Fruit fly (Drosophila melanogaster) whole organism, embryonic: ENCODE results near the gene Taf2.

ENCODE experiments used
- CG1024 ChIP-seq: fragments of 200-800 bp; sonication (Bioruptor generic); IDR thresholded peaks from 2 replicates; pipeline ENCODE4 v1.3.6; 2022; ENCODE audit warnings: missing biosample characterization, missing genetic modification characterization
- CG11695 ChIP-seq: fragments of 200-800 bp; sonication (Bioruptor generic); IDR thresholded peaks from 3 replicates; pipeline ENCODE4 v1.3.6; 2022; ENCODE audit warnings: missing biosample characterization, missing genetic modification characterization
- CG12219 ChIP-seq: fragments of 200-800 bp; sonication (Bioruptor generic); optimal IDR thresholded peaks from 3 replicates; lab custom pipeline; 2018; ENCODE audit warnings: missing biosample characterization, mild to moderate bottlenecking, missing genetic modification characterization
- CG12391 ChIP-seq: fragments of 200-800 bp; sonication (Bioruptor generic); optimal IDR thresholded peaks from 3 replicates; lab custom pipeline; 2018; ENCODE audit warnings: missing biosample characterization, mild to moderate bottlenecking, missing genetic modification characterization, moderate library complexity
- CG12942 ChIP-seq: fragments of 200-800 bp; sonication (Bioruptor generic); optimal IDR thresholded peaks from 3 replicates; lab custom pipeline; 2016; ENCODE audit warnings: missing biosample characterization, missing genetic modification characterization
- CG13624 ChIP-seq: fragments of 200-800 bp; sonication (Bioruptor generic); optimal IDR thresholded peaks from 2 replicates; lab custom pipeline; 2016; ENCODE audit warnings: missing biosample characterization, missing genetic modification characterization
- CG13894 ChIP-seq: fragments of 200-800 bp; sonication (Bioruptor generic); optimal IDR thresholded peaks from 3 replicates; lab custom pipeline; 2018; ENCODE audit warnings: missing biosample characterization, mild to moderate bottlenecking, missing genetic modification characterization, moderate library complexity
- CG18619 ChIP-seq: fragments of 200-800 bp; sonication (Bioruptor generic); optimal IDR thresholded peaks from 3 replicates; lab custom pipeline; 2017; ENCODE audit warnings: missing biosample characterization, mild to moderate bottlenecking, missing genetic modification characterization
- CG30403 ChIP-seq: fragments of 200-800 bp; sonication (Bioruptor generic); optimal IDR thresholded peaks from 3 replicates; lab custom pipeline; 2016; ENCODE audit warnings: missing biosample characterization, missing genetic modification characterization
- CG33213 ChIP-seq: fragments of 200-800 bp; sonication (Bioruptor generic); optimal IDR thresholded peaks from 3 replicates; lab custom pipeline; 2016; ENCODE audit warnings: missing biosample characterization, missing genetic modification characterization
- CG34422 ChIP-seq: fragments of 200-800 bp; sonication (Bioruptor generic); IDR thresholded peaks from 3 replicates; pipeline ENCODE4 v1.3.6; 2022; ENCODE audit warnings: missing biosample characterization, missing genetic modification characterization
- CG4404 ChIP-seq: fragments of 200-800 bp; sonication (Bioruptor generic); IDR thresholded peaks from 2 replicates; pipeline ENCODE4 v1.3.6; 2022; ENCODE audit warnings: missing biosample characterization, missing genetic modification characterization
- CG7963 ChIP-seq: fragments of 200-800 bp; sonication (Bioruptor generic); IDR thresholded peaks from 3 replicates; pipeline ENCODE4 v1.3.6; 2022; ENCODE audit warnings: missing biosample characterization, missing genetic modification characterization; ENCODE audit not compliant: partially characterized antibody
- CG8944 ChIP-seq: fragments of 200-800 bp; sonication (Bioruptor generic); optimal IDR thresholded peaks from 3 replicates; lab custom pipeline; 2016; ENCODE audit warnings: missing biosample characterization, missing genetic modification characterization
- CG9817 ChIP-seq: fragments of 200-800 bp; sonication (Bioruptor generic); optimal IDR thresholded peaks from 2 replicates; lab custom pipeline; 2018; ENCODE audit warnings: missing biosample characterization, mild to moderate bottlenecking, missing genetic modification characterization, moderate library complexity
- CrebB ChIP-seq: fragments of 200-800 bp; sonication (Bioruptor generic); optimal IDR thresholded peaks from 3 replicates; lab custom pipeline; 2018; ENCODE audit warnings: missing biosample characterization, mild to moderate bottlenecking, missing genetic modification characterization
- Dp ChIP-seq: fragments of 200-800 bp; sonication (Bioruptor generic); optimal IDR thresholded peaks from 2 replicates; lab custom pipeline; 2018; ENCODE audit warnings: missing biosample characterization, mild to moderate bottlenecking, missing genetic modification characterization, moderate library complexity
- Med ChIP-seq: fragments of 200-800 bp; sonication (Bioruptor generic); peaks from one replicate; lab custom pipeline; 2016; ENCODE audit warnings: missing biosample characterization, missing genetic modification characterization, mild to moderate bottlenecking, inconsistent platforms, moderate library complexity
- Meics ChIP-seq: fragments of 200-800 bp; sonication (Bioruptor generic); optimal IDR thresholded peaks from 2 replicates; lab custom pipeline; 2017; ENCODE audit warnings: missing biosample characterization, mild to moderate bottlenecking, missing genetic modification characterization
- NFAT ChIP-seq: fragments of 200-800 bp; sonication (Bioruptor generic); IDR thresholded peaks from 2 replicates; pipeline ENCODE4 v1.3.6; 2022; ENCODE audit warnings: missing biosample characterization, missing genetic modification characterization
- Nf-YB ChIP-seq: fragments of 200-800 bp; sonication (Bioruptor generic); optimal IDR thresholded peaks from 3 replicates; lab custom pipeline; 2019; ENCODE audit warnings: missing biosample characterization, mild to moderate bottlenecking, missing genetic modification characterization, moderate library complexity
- Poxn ChIP-seq: fragments of 200-800 bp; sonication (Bioruptor generic); IDR thresholded peaks from 2 replicates; pipeline ENCODE4 v1.3.6; 2022; ENCODE audit warnings: missing biosample characterization, missing genetic modification characterization
- Usf ChIP-seq: fragments of 200-800 bp; sonication (Bioruptor generic); optimal IDR thresholded peaks from 2 replicates; lab custom pipeline; 2017; ENCODE audit warnings: missing genotype, missing biosample characterization, missing genetic modification characterization
- amos ChIP-seq: fragments of 200-800 bp; sonication (Bioruptor generic); IDR thresholded peaks from 2 replicates; pipeline ENCODE4 v1.3.6; 2022; ENCODE audit warnings: missing biosample characterization, missing genetic modification characterization; ENCODE audit not compliant: partially characterized antibody
- caup ChIP-seq: fragments of 200-800 bp; sonication (Bioruptor generic); optimal IDR thresholded peaks from 3 replicates; lab custom pipeline; 2017; ENCODE audit warnings: missing biosample characterization, mild to moderate bottlenecking, missing genetic modification characterization, moderate library complexity; ENCODE audit not compliant: severe bottlenecking
- chinmo ChIP-seq: fragments of 200-800 bp; sonication (Bioruptor generic); IDR thresholded peaks from 4 replicates; pipeline ENCODE4 v1.3.6; 2022; ENCODE audit warnings: missing biosample characterization, missing genetic modification characterization; ENCODE audit not compliant: partially characterized antibody
- croc ChIP-seq: fragments of 200-800 bp; sonication (Bioruptor generic); conservative IDR thresholded peaks from 3 replicates; pipeline ENCODE4 v1.3.6; 2022; ENCODE audit warnings: missing biosample characterization, missing genetic modification characterization
- dati ChIP-seq: fragments of 200-800 bp; sonication (Bioruptor generic); IDR thresholded peaks from 2 replicates; pipeline ENCODE4 v1.3.6; 2022; ENCODE audit warnings: missing biosample characterization, missing genetic modification characterization
- dm ChIP-seq: fragments of 200-800 bp; sonication (Bioruptor generic); optimal IDR thresholded peaks from 3 replicates; lab custom pipeline; 2016; ENCODE audit warnings: missing biosample characterization, missing genetic modification characterization
- dpn ChIP-seq, 2 experiments: fragments of 200-800 bp; sonication (Bioruptor generic); optimal IDR thresholded peaks; 3 replicates each; lab custom pipeline; 2016; ENCODE audit warnings: missing biosample characterization in 2 of 2, missing genetic modification characterization in 2 of 2
- esg ChIP-seq: fragments of 200-800 bp; sonication (Bioruptor generic); conservative IDR thresholded peaks from 2 replicates; pipeline ENCODE4 v1.3.6; 2022; ENCODE audit warnings: missing biosample characterization, missing genetic modification characterization
- fd102C ChIP-seq: fragments of 200-800 bp; sonication (Bioruptor generic); optimal IDR thresholded peaks from 2 replicates; lab custom pipeline; 2018; ENCODE audit warnings: missing biosample characterization, mild to moderate bottlenecking, missing genetic modification characterization, moderate library complexity
- her ChIP-seq: fragments of 200-800 bp; sonication (Bioruptor generic); optimal IDR thresholded peaks from 2 replicates; lab custom pipeline; 2016; ENCODE audit warnings: missing biosample characterization, missing genetic modification characterization
- ind ChIP-seq: fragments of 200-800 bp; sonication (Bioruptor generic); optimal IDR thresholded peaks from 3 replicates; lab custom pipeline; 2016; ENCODE audit warnings: missing biosample characterization, missing genetic modification characterization
- jing ChIP-seq: fragments of 200-800 bp; sonication (Bioruptor generic); optimal IDR thresholded peaks from 2 replicates; lab custom pipeline; 2018; ENCODE audit warnings: missing biosample characterization, mild to moderate bottlenecking, missing genetic modification characterization
- lab ChIP-seq: fragments of 200-800 bp; sonication (Bioruptor generic); optimal IDR thresholded peaks from 3 replicates; lab custom pipeline; 2017; ENCODE audit warnings: missing biosample characterization, missing genetic modification characterization, mild to moderate bottlenecking, moderate library complexity, missing genetic modification reagents
- lola ChIP-seq, 3 experiments: fragments of >200 bp in 2 of 3; fragments of 200-800 bp in 1 of 3; sonication (Bioruptor generic) in 1 of 3; optimal IDR thresholded peaks; 2 replicates each; lab custom pipeline; 2017 to 2019; ENCODE audit warnings: missing biosample characterization in 3 of 3, missing genetic modification characterization in 3 of 3, mild to moderate bottlenecking in 1 of 3, moderate library complexity in 1 of 3
- org-1 ChIP-seq: fragments of 200-800 bp; sonication (Bioruptor generic); optimal IDR thresholded peaks from 2 replicates; lab custom pipeline; 2017; ENCODE audit warnings: missing biosample characterization, missing genetic modification characterization
- phol ChIP-seq: fragments of 200-800 bp; sonication (Bioruptor generic); optimal IDR thresholded peaks from 3 replicates; lab custom pipeline; 2018; ENCODE audit warnings: missing biosample characterization, mild to moderate bottlenecking, missing genetic modification characterization, moderate library complexity
- prd ChIP-seq, 3 experiments: fragments of >200 bp in 2 of 3; fragments of 200-800 bp in 1 of 3; sonication (Bioruptor generic) in 1 of 3; optimal IDR thresholded peaks in 2 of 3; IDR thresholded peaks in 1 of 3; 2 replicates in 2 of 3; 3 replicates in 1 of 3; pipeline versions ENCODE4 v1.3.6 to Lab custom; 2017 to 2022; ENCODE audit warnings: missing biosample characterization in 1 of 3, missing genetic modification characterization in 1 of 3
- ranshi ChIP-seq: fragments of 200-800 bp; sonication (Bioruptor generic); IDR thresholded peaks from 2 replicates; pipeline ENCODE4 v1.3.6; 2022; ENCODE audit warnings: missing biosample characterization, missing genetic modification characterization
- rib ChIP-seq: fragments of 200-800 bp; sonication (Bioruptor generic); IDR thresholded peaks from 2 replicates; pipeline ENCODE4 v1.3.6; 2022; ENCODE audit warnings: missing biosample characterization, missing genetic modification characterization
- run ChIP-seq: fragments of 200-800 bp; sonication (Bioruptor generic); optimal IDR thresholded peaks from 3 replicates; lab custom pipeline; 2018; ENCODE audit warnings: missing biosample characterization, mild to moderate bottlenecking, missing genetic modification characterization
- sens-2 ChIP-seq: fragments of 200-800 bp; sonication (Bioruptor generic); IDR thresholded peaks from 2 replicates; pipeline ENCODE4 v1.3.6; 2022; ENCODE audit warnings: missing biosample characterization, missing genetic modification characterization
- sna ChIP-seq: fragments of 200-800 bp; sonication (Bioruptor generic); IDR thresholded peaks from 2 replicates; pipeline ENCODE4 v1.3.6; 2022; ENCODE audit warnings: missing biosample characterization, missing genetic modification characterization; ENCODE audit not compliant: partially characterized antibody
- vvl ChIP-seq: fragments of 200-800 bp; sonication (Bioruptor generic); IDR thresholded peaks from 2 replicates; pipeline ENCODE4 v1.3.6; 2022; ENCODE audit warnings: missing biosample characterization, missing genetic modification characterization
- wor ChIP-seq: fragments of 200-800 bp; sonication (Bioruptor generic); IDR thresholded peaks from 2 replicates; pipeline ENCODE4 v1.3.6; 2022; ENCODE audit warnings: missing biosample characterization, missing genetic modification characterization

Gene Taf2

dm6 chr3L:9854583-9855519, 33.6 kb downstream of the Taf2 start, which contains the start of gene RasGAP1:
RasGAP1 (minus strand) TSS chr3L:9855285.
- no peak for TF ChIP-seq CG30403 (GFP tag; lab: Kevin White, UChicago)
- TF ChIP-seq Poxn = no peak
- TF ChIP-seq esg (GFP tag; lab: Robert Waterston, UW) = no peak
- TF ChIP-seq chinmo = peak; percentile 94; the same call in 2 of the 4 replicates
- peak; percentile 99 for TF ChIP-seq her
- TF ChIP-seq lola (GFP tag; optimal IDR thresholded peaks at IDR 0.05; lab: Kevin White, UChicago) = no peak
- peak; percentile 47 for TF ChIP-seq CG13624
- no peak for TF ChIP-seq CG8944 (GFP tag; lab: Kevin White, UChicago)
- TF ChIP-seq CG33213 (GFP tag; lab: Kevin White, UChicago) = no peak
- TF ChIP-seq CG34422 (GFP tag; lab: Robert Waterston, UW) = peak; percentile 72
- TF ChIP-seq vvl (GFP tag; lab: Robert Waterston, UW) = peak; percentile 51
- no peak for TF ChIP-seq Meics (GFP tag; lab: Kevin White, UChicago)
- no peak for TF ChIP-seq CG18619 (GFP tag; lab: Kevin White, UChicago)
- TF ChIP-seq sna (GFP tag; lab: Robert Waterston, UW) = no peak
- TF ChIP-seq wor (GFP tag; lab: Robert Waterston, UW) = no peak
- peak; percentile 4 for TF ChIP-seq lab (GFP tag; lab: Kevin White, UChicago)
- TF ChIP-seq CrebB (tag; lab: Kevin White, UChicago) = no peak
- no peak for TF ChIP-seq CG1024 (GFP tag; lab: Robert Waterston, UW)
- TF ChIP-seq croc (GFP tag; lab: Robert Waterston, UW) = no peak
- no peak for TF ChIP-seq Nf-YB (GFP tag; lab: Kevin White, UChicago)
- no peak for TF ChIP-seq NFAT (GFP tag; lab: Robert Waterston, UW)
- TF ChIP-seq CG13894 (tag; lab: Kevin White, UChicago) = peak; percentile 11
- no peak for TF ChIP-seq CG12391 (tag; lab: Kevin White, UChicago)
- no peak for TF ChIP-seq prd (optimal IDR thresholded peaks at IDR 0.05; lab: Kevin White, UChicago)
- TF ChIP-seq prd (GFP tag; IDR thresholded peaks at IDR 0.05; lab: Robert Waterston, UW) = no peak
- peak; percentile 9 for TF ChIP-seq CG9817 (tag; lab: Kevin White, UChicago)
- peak; percentile 37 for TF ChIP-seq dm (GFP tag; lab: Kevin White, UChicago)
- no peak for TF ChIP-seq dpn (GFP tag; optimal IDR thresholded peaks at IDR 0.05; lab: Kevin White, UChicago)
- TF ChIP-seq ranshi (GFP tag; lab: Robert Waterston, UW) = no peak
- TF ChIP-seq CG12219 (GFP tag; lab: Kevin White, UChicago) = peak; percentile 18
- TF ChIP-seq jing (GFP tag; lab: Kevin White, UChicago) = no peak
- no peak for TF ChIP-seq caup (GFP tag; lab: Kevin White, UChicago)
- no peak for TF ChIP-seq Usf
- 0 out of 3 replicates have a peak, but pooled peaks have one; percentile 33 for TF ChIP-seq CG7963 (GFP tag; lab: Robert Waterston, UW)
- no peak for TF ChIP-seq CG12942 (GFP tag; lab: Kevin White, UChicago)
- TF ChIP-seq org-1 (GFP tag; lab: Kevin White, UChicago) = no peak
- peak; percentile 71 for TF ChIP-seq Med (GFP tag; lab: Kevin White, UChicago)
- no peak for TF ChIP-seq CG11695 (GFP tag; lab: Robert Waterston, UW)
- TF ChIP-seq CG4404 (GFP tag; lab: Robert Waterston, UW) = no peak
- peak; percentile 80 for TF ChIP-seq phol
- TF ChIP-seq amos (GFP tag; lab: Robert Waterston, UW) = peak; percentile 46
- TF ChIP-seq rib (GFP tag; lab: Robert Waterston, UW) = peak; percentile 26; the same call in 1 of the 2 replicates
- peak; percentile 25 for TF ChIP-seq Dp (GFP tag; lab: Kevin White, UChicago)
- TF ChIP-seq dati (GFP tag; lab: Robert Waterston, UW) = no peak
- TF ChIP-seq sens-2 (GFP tag; lab: Robert Waterston, UW) = 0 out of 2 replicates have a peak, but pooled peaks have one; percentile 15
- no peak for TF ChIP-seq run (tag; lab: Kevin White, UChicago)
- no peak for TF ChIP-seq fd102C (GFP tag; lab: Kevin White, UChicago)
- TF ChIP-seq ind (GFP tag; lab: Kevin White, UChicago) = no peak
